Worm (Caenorhabditis elegans) whole organism, midembryonic: ENCODE results near the gene str-226.
A peak's percentile ranks its signal among the peaks of the same experiment; 100 is the strongest.

Source experiments
- T22C8.4 ChIP-seq: fragments of 200-800 bp; sonication (Bioruptor generic); IDR thresholded peaks from 2 replicates; pipeline ENCODE4 v1.3.6; 2022; ENCODE audit warnings: missing genetic modification characterization, missing compliant biosample characterization
- cog-1 ChIP-seq: sonication (generic microtip); optimal IDR thresholded peaks from 2 replicates; lab custom pipeline; 2016; ENCODE audit warnings: missing genetic modification characterization, missing compliant biosample characterization
- flt-1 ChIP-seq: fragments of 200-800 bp; sonication (Bioruptor generic); IDR thresholded peaks from 2 replicates; pipeline ENCODE4 v1.3.6; 2022; ENCODE audit warnings: missing genetic modification characterization, missing compliant biosample characterization
- klf-2 ChIP-seq: fragments of 200-800 bp; sonication (Bioruptor generic); conservative IDR thresholded peaks from 2 replicates; pipeline ENCODE4 v1.3.6; 2022; ENCODE audit warnings: missing genetic modification reagents, missing genetic modification characterization, missing compliant biosample characterization
- med-1 ChIP-seq: sonication (generic microtip); optimal IDR thresholded peaks from 2 replicates; lab custom pipeline; 2017; ENCODE audit warnings: missing genetic modification characterization, mild to moderate bottlenecking, missing compliant biosample characterization, antibody characterized with exemption, missing genetic modification reagents; ENCODE audit not compliant: insufficient read depth
- ref-1 ChIP-seq: fragments of 200-800 bp; sonication (Bioruptor generic); conservative IDR thresholded peaks from 2 replicates; pipeline ENCODE4 v1.3.6; 2022; ENCODE audit warnings: missing genetic modification reagents, missing genetic modification characterization, missing compliant biosample characterization
- tab-1 ChIP-seq: fragments of 200-800 bp; sonication (Bioruptor generic); IDR thresholded peaks from 2 replicates; pipeline ENCODE4 v1.3.6; 2022; ENCODE audit warnings: missing genetic modification characterization, missing compliant biosample characterization
- ztf-23 ChIP-seq: fragments of 200-800 bp; sonication (Bioruptor generic); IDR thresholded peaks from 2 replicates; pipeline ENCODE4 v1.3.6; 2022; ENCODE audit warnings: missing genetic modification reagents, missing genetic modification characterization, missing compliant biosample characterization
- ztf-29 ChIP-seq: fragments of 200-800 bp; sonication (Bioruptor generic); IDR thresholded peaks from 2 replicates; pipeline ENCODE4 v1.3.6; 2022; ENCODE audit warnings: missing genetic modification reagents, missing genetic modification characterization, missing compliant biosample characterization

The str-226 gene

DNA sequence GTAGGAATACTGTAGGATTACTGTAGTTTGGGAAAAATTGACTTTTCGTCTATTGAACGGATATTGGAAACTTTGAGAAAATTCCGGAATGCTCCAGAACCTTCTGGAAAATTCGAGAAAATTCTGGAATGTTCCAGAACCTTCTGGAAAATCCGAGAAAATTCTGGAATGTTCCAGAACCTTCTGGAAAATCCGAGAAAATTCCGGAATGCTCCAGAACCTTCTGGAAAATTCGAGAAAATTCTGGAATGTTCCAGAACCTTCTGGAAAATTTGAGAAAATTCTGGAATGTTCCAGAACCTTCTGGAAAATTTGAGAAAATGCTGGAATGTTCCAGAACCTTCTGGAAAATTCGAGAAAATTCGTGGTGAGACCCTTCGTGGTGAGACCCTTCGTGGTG, 7.9 kb downstream of the str-226 start:
- TF ChIP-seq flt-1 (GFP tag; lab: Robert Waterston, UW) = peak; percentile 65; the same call in 1 of the 2 replicates

ce11 chrV:3523262-3523661, 10.8 kb downstream of the str-226 start, which contains the start of gene irg-1:
Gene irg-1, plus strand, starts transcription at chrV:3523587.
- TF ChIP-seq ztf-23 (GFP tag; lab: Robert Waterston, UW) = no peak
- TF ChIP-seq klf-2 (GFP tag; lab: Robert Waterston, UW) = no peak
- TF ChIP-seq T22C8.4 (GFP tag; lab: Robert Waterston, UW) = no peak
- no peak for TF ChIP-seq cog-1 (tag; lab: Kevin White, UChicago)
- TF ChIP-seq tab-1 = no peak
- TF ChIP-seq flt-1 (GFP tag; lab: Robert Waterston, UW) = no peak
- TF ChIP-seq ref-1 = no peak
- TF ChIP-seq ztf-29 = no peak
- TF ChIP-seq med-1 (GFP tag; lab: Kevin White, UChicago) = no peak

DNA sequence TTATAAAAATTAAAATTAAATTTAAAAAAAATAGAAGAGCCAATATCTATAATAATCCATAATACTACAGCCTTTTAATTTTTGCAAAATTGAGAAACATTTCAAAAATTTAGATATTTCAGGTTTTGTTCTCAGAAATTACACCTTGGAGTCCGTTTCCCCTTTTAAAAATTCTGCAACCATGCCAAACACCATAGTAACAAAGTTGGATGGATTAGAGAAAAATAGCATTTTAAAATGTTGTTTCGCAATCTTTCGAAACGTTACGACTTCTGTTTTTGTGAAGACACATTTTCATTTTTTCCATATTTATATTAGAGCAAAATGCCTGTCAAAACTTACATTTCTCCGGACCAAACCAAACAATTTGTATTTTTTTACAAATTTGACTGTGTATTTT, 12.5 kb downstream of the str-226 start, which contains the start of gene T24A6.7:
Gene T24A6.7, plus strand, starts transcription at position 301 of the 400 bp plus-strand sequence.
- TF ChIP-seq cog-1 (tag; lab: Kevin White, UChicago) (no peak), T22C8.4 (GFP tag; lab: Robert Waterston, UW) (no peak)

DNA sequence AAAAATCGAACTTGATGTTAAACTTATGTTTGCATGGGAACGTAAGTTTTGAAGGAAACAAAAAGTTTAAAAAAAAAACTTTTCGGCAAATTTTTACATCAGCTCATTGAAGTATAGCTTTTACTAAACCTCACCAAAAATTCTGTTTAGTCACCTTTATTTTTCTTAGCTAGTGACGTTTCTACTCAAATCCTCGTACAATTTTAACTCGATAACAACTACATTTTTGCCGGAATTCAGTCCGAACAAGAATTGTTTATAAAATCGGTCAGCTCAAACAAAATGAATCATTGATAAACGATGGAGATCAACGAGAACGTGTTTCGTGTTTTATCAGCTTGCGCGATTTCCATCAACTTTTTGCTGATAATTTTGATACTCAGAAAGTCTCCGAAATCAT, 14.4 kb downstream of the str-226 start, which contains the start of gene str-260:
Gene str-260, plus strand, starts transcription at position 301 of the 400 bp plus-strand sequence.
- no peak for TF ChIP-seq ztf-29

ce11 chrV:3530403-3530802, 17.9 kb downstream of the str-226 start, which contains the start of gene srbc-66:
Gene srbc-66, plus strand, starts transcription at chrV:3530703.
- TF ChIP-seq ref-1 (no peak), T22C8.4 (GFP tag; lab: Robert Waterston, UW) (no peak), klf-2 (GFP tag; lab: Robert Waterston, UW) (no peak), cog-1 (tag; lab: Kevin White, UChicago) (no peak), med-1 (GFP tag; lab: Kevin White, UChicago) (no peak), flt-1 (GFP tag; lab: Robert Waterston, UW) (no peak), tab-1 (no peak), ztf-29 (no peak), ztf-23 (GFP tag; lab: Robert Waterston, UW) (no peak)

- TF ChIP-seq tab-1 (no peak), T22C8.4 (GFP tag; lab: Robert Waterston, UW) (no peak), ztf-29 (no peak), cog-1 (tag; lab: Kevin White, UChicago) (no peak), ztf-23 (GFP tag; lab: Robert Waterston, UW) (no peak), ref-1 (no peak), med-1 (GFP tag; lab: Kevin White, UChicago) (no peak), klf-2 (GFP tag; lab: Robert Waterston, UW) (no peak), flt-1 (GFP tag; lab: Robert Waterston, UW) (no peak)
Measured at ce11 chrV:3535260-3535659, 22.8 kb downstream of the str-226 start, which contains the start of gene nhr-221. Gene nhr-221, minus strand, starts transcription at chrV:3535360.

- TF ChIP-seq ztf-23 (GFP tag; lab: Robert Waterston, UW) = no peak
- no peak for TF ChIP-seq tab-1
- no peak for TF ChIP-seq ztf-29
- no peak for TF ChIP-seq cog-1 (tag; lab: Kevin White, UChicago)
- TF ChIP-seq T22C8.4 (GFP tag; lab: Robert Waterston, UW) = no peak
- TF ChIP-seq ref-1 = no peak
- TF ChIP-seq klf-2 (GFP tag; lab: Robert Waterston, UW) = no peak
- TF ChIP-seq flt-1 (GFP tag; lab: Robert Waterston, UW) = no peak
- TF ChIP-seq med-1 (GFP tag; lab: Kevin White, UChicago) = no peak
Measured at ce11 chrV:3538307-3538706, 25.8 kb downstream of the str-226 start, which contains the start of gene nhr-93. Gene nhr-93, minus strand, starts transcription at chrV:3538407.

DNA sequence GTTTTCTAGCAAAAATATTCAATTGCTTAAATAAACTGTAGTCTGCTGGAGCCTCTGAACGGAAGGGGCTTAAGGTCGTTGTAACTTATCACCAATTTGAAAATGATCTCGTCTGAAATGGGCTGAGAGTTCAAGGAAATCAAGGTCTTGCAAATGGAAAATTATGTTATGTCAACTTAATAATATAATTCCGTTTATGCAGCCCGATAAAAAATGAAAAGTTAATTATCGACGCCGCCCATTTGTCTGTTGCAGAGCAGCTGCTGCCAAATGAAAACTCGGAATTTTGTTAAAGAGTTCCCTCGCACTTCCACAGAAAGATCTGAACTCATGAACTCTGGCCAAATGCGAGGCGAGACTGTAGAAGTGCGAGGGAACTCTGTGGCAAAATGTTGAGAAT, 28.6 kb downstream of the str-226 start, which contains the start of gene srbc-67:
Gene srbc-67, minus strand, starts transcription at position 101 of the 400 bp plus-strand sequence.
- TF ChIP-seq klf-2 (GFP tag; lab: Robert Waterston, UW) (no peak), tab-1 (no peak), flt-1 (GFP tag; lab: Robert Waterston, UW) (no peak), ztf-23 (GFP tag; lab: Robert Waterston, UW) (no peak), cog-1 (tag; lab: Kevin White, UChicago) (no peak), ztf-29 (no peak), ref-1 (no peak), med-1 (GFP tag; lab: Kevin White, UChicago) (no peak), T22C8.4 (GFP tag; lab: Robert Waterston, UW) (no peak)

DNA sequence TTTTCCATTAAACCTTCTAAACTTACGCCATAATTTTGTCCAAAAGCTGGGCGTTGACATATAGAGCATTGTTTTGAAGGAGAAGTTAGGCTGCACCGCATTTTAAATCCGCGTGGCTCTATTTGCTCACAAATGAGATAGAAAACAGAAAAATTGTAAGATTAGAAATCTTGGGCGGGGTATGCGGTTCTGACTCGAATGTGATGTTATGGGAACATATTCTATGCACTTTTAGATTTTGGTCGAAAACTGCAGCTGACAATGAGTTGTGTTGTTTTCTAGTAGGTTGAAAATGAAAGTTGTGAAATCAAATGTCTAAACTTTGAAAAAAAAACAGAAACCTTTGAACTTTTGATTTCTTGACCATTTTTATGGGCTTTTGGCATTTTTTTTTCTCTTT, 30.9 kb downstream of the str-226 start, which contains the start of gene nhr-222:
Gene nhr-222, minus strand, starts transcription at position 101 of the 400 bp plus-strand sequence.
- TF ChIP-seq ztf-23 (GFP tag; lab: Robert Waterston, UW) = no peak
- no peak for TF ChIP-seq klf-2 (GFP tag; lab: Robert Waterston, UW)
- TF ChIP-seq flt-1 (GFP tag; lab: Robert Waterston, UW) = no peak
- TF ChIP-seq med-1 (GFP tag; lab: Kevin White, UChicago) = no peak
- no peak for TF ChIP-seq ztf-29
- no peak for TF ChIP-seq T22C8.4 (GFP tag; lab: Robert Waterston, UW)
- TF ChIP-seq cog-1 (tag; lab: Kevin White, UChicago) = no peak
- TF ChIP-seq ref-1 = no peak
- TF ChIP-seq tab-1 = no peak

ce11 chrV:3546517-3546916, 34.0 kb downstream of the str-226 start, which contains the start of gene srbc-68:
Gene srbc-68, minus strand, starts transcription at chrV:3546617.
- TF ChIP-seq flt-1 (GFP tag; lab: Robert Waterston, UW) = no peak
- TF ChIP-seq T22C8.4 (GFP tag; lab: Robert Waterston, UW) = no peak
- TF ChIP-seq ztf-23 (GFP tag; lab: Robert Waterston, UW) = no peak
- no peak for TF ChIP-seq ztf-29
- TF ChIP-seq cog-1 (tag; lab: Kevin White, UChicago) = no peak
- no peak for TF ChIP-seq med-1 (GFP tag; lab: Kevin White, UChicago)
- TF ChIP-seq tab-1 = no peak
- TF ChIP-seq klf-2 (GFP tag; lab: Robert Waterston, UW) = no peak
- TF ChIP-seq ref-1 = no peak
